Fruit fly (Drosophila melanogaster) whole organism, wandering third instar larva: ENCODE data around the gene CG10347.
A peak's percentile ranks its signal among the peaks of the same experiment; 100 is the strongest.

Experiments used
- Abd-B ChIP-seq: fragments of >200 bp; optimal IDR thresholded peaks from 2 replicates; lab custom pipeline; 2017; ENCODE audit warnings: missing biosample characterization, missing genetic modification characterization
- h ChIP-seq: fragments of 200-800 bp; sonication (Bioruptor generic); optimal IDR thresholded peaks from 3 replicates; lab custom pipeline; 2016; ENCODE audit warnings: missing biosample characterization, mild to moderate bottlenecking, missing genetic modification characterization
- psq ChIP-seq: fragments of 200-800 bp; sonication (Bioruptor generic); optimal IDR thresholded peaks from 3 replicates; lab custom pipeline; 2017; ENCODE audit warnings: missing biosample characterization, mild to moderate bottlenecking, missing genetic modification characterization, moderate library complexity
- rgr ChIP-seq: fragments of 200-800 bp; sonication (Bioruptor generic); optimal IDR thresholded peaks from 3 replicates; lab custom pipeline; 2016; ENCODE audit warnings: missing biosample characterization, mild to moderate bottlenecking, missing genetic modification characterization
- usp ChIP-seq: fragments of >200 bp; optimal IDR thresholded peaks from 2 replicates; lab custom pipeline; 2017; ENCODE audit warnings: missing biosample characterization, missing genetic modification characterization

- TF ChIP-seq h = peak; percentile 13
- TF ChIP-seq Abd-B (GFP tag; lab: Kevin White, UChicago) = no peak
- TF ChIP-seq psq (GFP tag; lab: Kevin White, UChicago) = peak; percentile 56
- TF ChIP-seq rgr (GFP tag; lab: Kevin White, UChicago) = peak; percentile 26
- no peak for TF ChIP-seq usp
These were observed 47.6 kb downstream of the CG10347 start, which contains the start of gene Hsc70-3 for dm6 chrX:11806867-11807747.
